Fruit fly (Drosophila melanogaster): Measurements from ENCODE around the gene nAChRbeta1.

DNA sequence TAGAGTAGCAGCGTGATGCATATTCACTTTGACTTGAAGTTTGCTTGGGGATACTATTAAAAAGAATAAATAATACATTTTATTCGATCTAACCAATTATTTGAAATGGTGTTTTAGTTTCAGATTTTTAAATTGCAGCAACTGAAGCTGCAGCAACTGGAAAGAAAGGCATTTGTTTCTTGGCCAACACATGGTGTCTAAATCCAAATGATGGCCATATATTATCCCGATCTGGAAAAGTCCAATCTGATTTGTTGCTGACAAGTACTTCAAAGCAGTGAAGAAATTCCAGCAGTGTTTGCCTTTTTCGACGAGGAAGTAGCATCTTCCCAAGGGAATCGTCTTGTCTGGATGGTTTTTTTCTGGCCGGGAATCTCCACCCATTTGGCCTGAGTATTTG, 32.0 kb upstream of the nAChRbeta1 start:
- TF ChIP-seq usp (GFP tag; optimal IDR thresholded peaks at IDR 0.05) (no peak), CG8478 (optimal IDR thresholded peaks at IDR 0.05) (no peak)

Data from whole organism.